Worm (Caenorhabditis elegans) whole organism, L1 larva: Measurements from ENCODE around the gene Y11D7A.9.

ENCODE experiments used
- unc-30 ChIP-seq: sonication (generic microtip); optimal IDR thresholded peaks from 2 replicates; lab custom pipeline; 2017; ENCODE audit warnings: missing biosample characterization, missing genetic modification characterization
- unc-62 ChIP-seq: fragments of 150-350 bp; optimal IDR thresholded peaks from 2 replicates; lab custom pipeline; 2014; ENCODE audit warnings: missing biosample characterization, missing genetic modification reagents, missing genetic modification characterization

- TF ChIP-seq unc-62 (no peak), unc-30 (tag; lab: Kevin White, UChicago) (no peak)
Measured at ce11 chrIV:9260334-9260733, 4.4 kb upstream of the Y11D7A.9 start.
